Fruit fly (Drosophila melanogaster) whole organism, wandering third instar larva: ENCODE results near the gene Toll-9.

Experiments
- Abd-B ChIP-seq: fragments of >200 bp; optimal IDR thresholded peaks from 2 replicates; lab custom pipeline; 2017; ENCODE audit warnings: missing biosample characterization, missing genetic modification characterization
- CG32264 ChIP-seq: fragments of 200-800 bp; sonication (Bioruptor generic); optimal IDR thresholded peaks from 2 replicates; lab custom pipeline; 2016; ENCODE audit warnings: missing biosample characterization, missing genetic modification characterization
- CrebA ChIP-seq: fragments of 200-800 bp; sonication (Bioruptor generic); optimal IDR thresholded peaks from 2 replicates; lab custom pipeline; 2016; ENCODE audit warnings: missing biosample characterization, mild to moderate bottlenecking, missing genetic modification characterization, borderline replicate concordance
- Dfd ChIP-seq: fragments of >200 bp; optimal IDR thresholded peaks from 2 replicates; lab custom pipeline; 2017; ENCODE audit warnings: missing biosample characterization, missing genetic modification characterization
- Dif ChIP-seq: fragments of 200-275, 200-300 bp; sonication (Bioruptor generic); optimal IDR thresholded peaks from 2 replicates; lab custom pipeline; 2018; ENCODE audit warnings: missing biosample characterization, missing genetic modification characterization; ENCODE audit not compliant: partially characterized antibody
- Hnf4 ChIP-seq: fragments of 200-800 bp; sonication (Bioruptor generic); optimal IDR thresholded peaks from 2 replicates; lab custom pipeline; 2016; ENCODE audit warnings: missing biosample characterization, mild to moderate bottlenecking, missing genetic modification characterization
- Hr78 ChIP-seq: fragments of >200 bp; optimal IDR thresholded peaks from 2 replicates; lab custom pipeline; 2017; ENCODE audit warnings: missing biosample characterization, missing genetic modification characterization
- Hr83 ChIP-seq: fragments of 200-300 bp; sonication (Bioruptor generic); optimal IDR thresholded peaks from 2 replicates; lab custom pipeline; 2016; ENCODE audit warnings: missing biosample characterization, mild to moderate bottlenecking, missing genetic modification characterization, moderate library complexity; ENCODE audit not compliant: poor library complexity, severe bottlenecking
- Jra ChIP-seq: sonication (Bioruptor generic); optimal IDR thresholded peaks from 2 replicates; lab custom pipeline; 2016; ENCODE audit warnings: missing biosample characterization, missing genetic modification characterization
- Mio ChIP-seq: sonication (Bioruptor generic); optimal IDR thresholded peaks from 2 replicates; lab custom pipeline; 2016; ENCODE audit warnings: missing biosample characterization, missing genetic modification characterization
- Myc ChIP-seq: fragments of >200 bp; optimal IDR thresholded peaks from 2 replicates; lab custom pipeline; 2017
- OdsH ChIP-seq: fragments of 200-800 bp; sonication (Bioruptor generic); optimal IDR thresholded peaks from 2 replicates; lab custom pipeline; 2016; ENCODE audit warnings: missing biosample characterization, mild to moderate bottlenecking, missing genetic modification characterization
- Rel ChIP-seq, 2 experiments: fragments of 200-800 bp; sonication (Bioruptor generic) in 1 of 2; optimal IDR thresholded peaks; 2 replicates in 1 of 2; 3 replicates in 1 of 2; lab custom pipeline; 2016 to 2019; ENCODE audit warnings: mild to moderate bottlenecking in 2 of 2, missing biosample characterization in 2 of 2, missing genetic modification characterization in 2 of 2, moderate library complexity in 1 of 2
- Vsx2 ChIP-seq: fragments of 200-300, 225-300 bp; sonication (Bioruptor generic); optimal IDR thresholded peaks from 2 replicates; lab custom pipeline; 2018; ENCODE audit warnings: missing biosample characterization, missing genetic modification characterization; ENCODE audit not compliant: partially characterized antibody
- br ChIP-seq: fragments of 200-800 bp; sonication (Bioruptor generic); optimal IDR thresholded peaks from 2 replicates; lab custom pipeline; 2016; ENCODE audit warnings: missing biosample characterization, missing genetic modification characterization
- dl ChIP-seq, 2 experiments: fragments of 175-275, 200-275 bp in 1 of 2; fragments of 200-275 bp in 1 of 2; sonication (Bioruptor generic); optimal IDR thresholded peaks; lab custom pipeline; 2018; ENCODE audit warnings: mild to moderate bottlenecking in 2 of 2, missing biosample characterization in 2 of 2, missing genetic modification characterization in 2 of 2, moderate library complexity in 2 of 2; ENCODE audit not compliant: partially characterized antibody in 2 of 2, insufficient read depth in 1 of 2
- dmrt93B ChIP-seq: fragments of 200-800 bp; sonication (Bioruptor generic); optimal IDR thresholded peaks from 2 replicates; lab custom pipeline; 2018; ENCODE audit warnings: missing biosample characterization, mild to moderate bottlenecking, missing genetic modification characterization
- dsf ChIP-seq: sonication (Bioruptor generic); optimal IDR thresholded peaks from 2 replicates; lab custom pipeline; 2016; ENCODE audit warnings: missing biosample characterization, missing genetic modification characterization, borderline replicate concordance
- foxo ChIP-seq, 2 experiments: fragments of 200-800 bp; sonication (Bioruptor generic); optimal IDR thresholded peaks; 2 replicates in 1 of 2; 3 replicates in 1 of 2; lab custom pipeline; 2016 to 2017; ENCODE audit warnings: missing biosample characterization in 2 of 2, missing genetic modification characterization in 2 of 2
- fru ChIP-seq: fragments of 200-800 bp; sonication (Bioruptor generic); optimal IDR thresholded peaks from 3 replicates; lab custom pipeline; 2016; ENCODE audit warnings: missing biosample characterization, mild to moderate bottlenecking, missing genetic modification characterization
- h ChIP-seq: fragments of 200-800 bp; sonication (Bioruptor generic); optimal IDR thresholded peaks from 3 replicates; lab custom pipeline; 2016; ENCODE audit warnings: missing biosample characterization, mild to moderate bottlenecking, missing genetic modification characterization
- jim ChIP-seq: fragments of 175-275, 200-325 bp; sonication (Bioruptor generic); optimal IDR thresholded peaks from 2 replicates; lab custom pipeline; 2016; ENCODE audit warnings: missing biosample characterization, mild to moderate bottlenecking, missing genetic modification characterization
- lola ChIP-seq: fragments of >200 bp; optimal IDR thresholded peaks from 2 replicates; lab custom pipeline; 2017; ENCODE audit warnings: missing biosample characterization, missing genetic modification characterization
- pan ChIP-seq: fragments of >200 bp; optimal IDR thresholded peaks from 2 replicates; lab custom pipeline; 2017
- psq ChIP-seq: fragments of 200-800 bp; sonication (Bioruptor generic); optimal IDR thresholded peaks from 3 replicates; lab custom pipeline; 2017; ENCODE audit warnings: missing biosample characterization, mild to moderate bottlenecking, missing genetic modification characterization, moderate library complexity
- rgr ChIP-seq: fragments of 200-800 bp; sonication (Bioruptor generic); optimal IDR thresholded peaks from 3 replicates; lab custom pipeline; 2016; ENCODE audit warnings: missing biosample characterization, mild to moderate bottlenecking, missing genetic modification characterization
- sage ChIP-seq: fragments of 200-800 bp; sonication (Bioruptor generic); optimal IDR thresholded peaks from 2 replicates; lab custom pipeline; 2016; ENCODE audit warnings: missing biosample characterization, mild to moderate bottlenecking, missing genetic modification characterization
- tai ChIP-seq: sonication (Bioruptor generic); optimal IDR thresholded peaks from 2 replicates; lab custom pipeline; 2016; ENCODE audit warnings: missing biosample characterization, missing genetic modification characterization
- usp ChIP-seq: fragments of >200 bp; optimal IDR thresholded peaks from 2 replicates; lab custom pipeline; 2017; ENCODE audit warnings: missing biosample characterization, missing genetic modification characterization
- woc ChIP-seq: sonication (Bioruptor generic); optimal IDR thresholded peaks from 2 replicates; lab custom pipeline; 2016; ENCODE audit warnings: missing biosample characterization, mild to moderate bottlenecking, missing genetic modification characterization

Toll-9 gene

dm6 chr3L:20353149-20353548 is 13.4 kb downstream of the Toll-9 start, which contains the start of gene CG5618:
Gene CG5618, plus strand, starts transcription at chr3L:20353449.
- TF ChIP-seq Jra (no peak), Hr83 (GFP tag; lab: Kevin White, UChicago) (no peak), Hr78 (GFP tag; lab: Kevin White, UChicago) (no peak), usp (GFP tag; lab: Kevin White, UChicago) (no peak), sage (GFP tag; lab: Kevin White, UChicago) (no peak), tai (GFP tag; lab: Kevin White, UChicago) (no peak), dsf (GFP tag; lab: Kevin White, UChicago) (no peak), CG32264 (GFP tag; lab: Kevin White, UChicago) (no peak), jim (no peak), pan (lab: Kevin White, UChicago) (no peak), Myc (lab: Kevin White, UChicago) (no peak), foxo (GFP tag; optimal IDR thresholded peaks at IDR 0.05; lab: Kevin White, UChicago) (no peak), CrebA (no peak), rgr (no peak), h (GFP tag; lab: Kevin White, UChicago) (no peak), Mio (no peak)

dm6 chr3L:20349333-20349924 is 17.1 kb downstream of the Toll-9 start:
- TF ChIP-seq sage (GFP tag; lab: Kevin White, UChicago) = peak; percentile 6
- no peak for TF ChIP-seq dmrt93B (GFP tag; lab: Kevin White, UChicago)
- no peak for TF ChIP-seq pan (lab: Kevin White, UChicago)
- TF ChIP-seq Rel (GFP tag; optimal IDR thresholded peaks at IDR 0.05; lab: Kevin White, UChicago) = no peak
- peak; percentile 100 for TF ChIP-seq Rel (tag; optimal IDR thresholded peaks at IDR 0.05; lab: Kevin White, UChicago)
- TF ChIP-seq br = no peak
- TF ChIP-seq Dfd (GFP tag; lab: Kevin White, UChicago) = no peak
- peak; percentile 3 for TF ChIP-seq h (GFP tag; lab: Kevin White, UChicago)
- TF ChIP-seq Hr78 (GFP tag; lab: Kevin White, UChicago) = no peak
- no peak for TF ChIP-seq Hnf4 (GFP tag; lab: Kevin White, UChicago)
- no peak for TF ChIP-seq CrebA
- TF ChIP-seq woc (GFP tag; lab: Kevin White, UChicago) = no peak
- no peak for TF ChIP-seq jim
- peak; percentile 48 for TF ChIP-seq Jra
- TF ChIP-seq dl (GFP tag; optimal IDR thresholded peaks at IDR 0.05; lab: Kevin White, UChicago; ENCODE audit: insufficient read depth in 1 of 2, partially characterized antibody in 2 of 2) = peak; percentile 55 to 88
- TF ChIP-seq lola = no peak
- peak; percentile 65 for TF ChIP-seq Vsx2 (GFP tag; lab: Kevin White, UChicago)
- TF ChIP-seq Abd-B (GFP tag; lab: Kevin White, UChicago) = no peak
- TF ChIP-seq Hr83 (GFP tag; lab: Kevin White, UChicago) = no peak
- peak; percentile 88 for TF ChIP-seq Dif (GFP tag; lab: Kevin White, UChicago)
- no peak for TF ChIP-seq fru (GFP tag; lab: Kevin White, UChicago)

DNA sequence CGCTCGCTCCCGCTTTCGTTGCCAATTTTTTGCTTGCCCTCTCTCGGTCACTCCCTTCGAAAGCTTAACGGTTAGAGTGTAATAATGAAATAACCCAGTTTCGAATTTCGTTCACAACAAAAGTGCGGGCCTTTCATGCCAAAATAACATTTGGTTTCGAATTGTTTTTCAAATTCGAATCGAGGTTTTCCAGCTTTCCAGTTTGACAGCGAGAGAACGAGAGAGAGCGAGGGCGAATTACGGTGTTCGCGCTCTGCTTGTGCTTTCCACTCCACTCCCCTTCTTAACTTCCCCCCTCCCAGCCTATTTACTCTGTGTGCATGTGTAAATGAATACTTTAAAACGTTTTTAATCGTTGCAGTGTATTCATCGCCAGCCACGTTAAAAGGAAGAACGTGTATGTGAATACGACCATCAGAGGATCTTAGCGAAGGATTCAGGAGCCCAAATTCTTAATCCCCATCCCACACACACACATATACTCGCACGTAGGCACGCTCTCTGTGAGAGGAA is 17.9 kb downstream of the Toll-9 start:
- TF ChIP-seq sage (GFP tag; lab: Kevin White, UChicago) (no peak), CG32264 (GFP tag; lab: Kevin White, UChicago) (no peak), Hnf4 (GFP tag; lab: Kevin White, UChicago) (no peak), h (GFP tag; lab: Kevin White, UChicago) (no peak), Dfd (GFP tag; lab: Kevin White, UChicago) (no peak), Abd-B (GFP tag; lab: Kevin White, UChicago) (no peak), Rel (GFP tag; optimal IDR thresholded peaks at IDR 0.05; lab: Kevin White, UChicago) (no peak), Rel (tag; optimal IDR thresholded peaks at IDR 0.05; lab: Kevin White, UChicago) (peak; percentile 56), OdsH (GFP tag; lab: Kevin White, UChicago) (peak; percentile 31), Hr78 (GFP tag; lab: Kevin White, UChicago) (no peak), psq (GFP tag; lab: Kevin White, UChicago) (no peak)
- TF ChIP-seq, all 38 proteins: peak for 2
